Worm (Caenorhabditis elegans) whole organism, young adult: ENCODE measurements around the gene E04F6.15.

Experiments used
- B0261.1 ChIP-seq: sonication (generic microtip); optimal IDR thresholded peaks from 2 replicates; lab custom pipeline; 2016; ENCODE audit warnings: mild to moderate bottlenecking, missing genetic modification characterization, moderate library complexity, missing compliant biosample characterization
- C06A6.2 ChIP-seq: fragments of 200-800 bp; sonication (Bioruptor generic); conservative IDR thresholded peaks from 2 replicates; pipeline ENCODE4 v1.3.6; 2022; ENCODE audit warnings: missing genetic modification characterization, missing compliant biosample characterization
- F10E7.11 ChIP-seq: sonication (generic microtip); optimal IDR thresholded peaks from 2 replicates; lab custom pipeline; 2017; ENCODE audit warnings: mild to moderate bottlenecking, missing genetic modification characterization, moderate library complexity, missing compliant biosample characterization
- F22D6.2 ChIP-seq: sonication (generic microtip); optimal IDR thresholded peaks from 2 replicates; lab custom pipeline; 2016; ENCODE audit warnings: mild to moderate bottlenecking, missing genetic modification characterization, missing compliant biosample characterization
- F33H1.4 ChIP-seq: fragments of 200-800 bp; sonication (Bioruptor generic); IDR thresholded peaks from 2 replicates; pipeline ENCODE4 v1.3.6; 2022; ENCODE audit warnings: missing genetic modification reagents, missing genetic modification characterization, missing compliant biosample characterization
- F37B4.10 ChIP-seq: fragments of 200-800 bp; sonication (Bioruptor generic); IDR thresholded peaks from 2 replicates; pipeline ENCODE4 v1.3.6; 2022; ENCODE audit warnings: missing genetic modification characterization, missing compliant biosample characterization
- F52B5.7 ChIP-seq: sonication (generic microtip); optimal IDR thresholded peaks from 2 replicates; lab custom pipeline; 2016; ENCODE audit warnings: mild to moderate bottlenecking, missing genetic modification characterization, missing compliant biosample characterization
- K12H6.12 ChIP-seq: fragments of 200-800 bp; sonication (Bioruptor generic); optimal IDR thresholded peaks from 2 replicates; lab custom pipeline; 2018; ENCODE audit warnings: mild to moderate bottlenecking, missing genetic modification characterization, missing compliant biosample characterization
- Y53G8AR.9 ChIP-seq: fragments of 200-800 bp; sonication (Bioruptor generic); conservative IDR thresholded peaks from 2 replicates; pipeline ENCODE4 v1.3.6; 2022; ENCODE audit warnings: missing genetic modification reagents, missing genetic modification characterization, missing compliant biosample characterization
- Y79H2A.3 ChIP-seq: fragments of 200-800 bp; sonication (Bioruptor generic); conservative IDR thresholded peaks from 2 replicates; pipeline ENCODE4 v1.3.6; 2022; ENCODE audit warnings: missing genetic modification reagents, missing genetic modification characterization, missing compliant biosample characterization
- ZK185.1 ChIP-seq: sonication (generic microtip); optimal IDR thresholded peaks from 2 replicates; lab custom pipeline; 2016; ENCODE audit warnings: mild to moderate bottlenecking, missing genetic modification characterization, missing compliant biosample characterization; ENCODE audit not compliant: poor library complexity, severe bottlenecking
- akir-1 ChIP-seq: fragments of 200-800 bp; sonication (Bioruptor generic); optimal IDR thresholded peaks from 2 replicates; lab custom pipeline; 2018; ENCODE audit warnings: mild to moderate bottlenecking, missing genetic modification characterization, moderate library complexity, missing compliant biosample characterization
- ama-1 ChIP-seq, 3 experiments: fragments of 150-350 bp in 1 of 3; sonication (generic microtip) in 2 of 3; optimal IDR thresholded peaks; 2 replicates each; lab custom pipeline; 2014 to 2018; ENCODE audit warnings: missing biosample characterization in 2 of 3, missing genetic modification characterization in 2 of 3, missing genetic modification reagents in 2 of 3
- attf-3 ChIP-seq: fragments of 200-800 bp; sonication (Bioruptor generic); conservative IDR thresholded peaks from 2 replicates; pipeline ENCODE4 v1.3.6; 2022; ENCODE audit warnings: missing genetic modification reagents, missing genetic modification characterization, missing compliant biosample characterization
- attf-6 ChIP-seq: fragments of 200-800 bp; sonication (Bioruptor generic); IDR thresholded peaks from 2 replicates; pipeline ENCODE4 v1.3.6; 2022; ENCODE audit warnings: missing genetic modification reagents, missing genetic modification characterization, missing compliant biosample characterization
- bed-1 ChIP-seq: fragments of 200-800 bp; sonication (Bioruptor generic); IDR thresholded peaks from 2 replicates; pipeline ENCODE4 v1.3.6; 2022; ENCODE audit warnings: missing genetic modification reagents, missing genetic modification characterization, missing compliant biosample characterization
- cebp-1 ChIP-seq, 2 experiments: fragments of 200-800 bp in 1 of 2; sonication (Bioruptor generic) in 1 of 2; sonication (generic microtip) in 1 of 2; IDR thresholded peaks in 1 of 2; optimal IDR thresholded peaks in 1 of 2; 2 replicates each; pipeline versions ENCODE4 v1.3.6 to Lab custom; 2017 to 2022; ENCODE audit warnings: missing compliant biosample characterization in 2 of 2, missing genetic modification characterization in 2 of 2, mild to moderate bottlenecking in 1 of 2, missing genetic modification reagents in 1 of 2, moderate library complexity in 1 of 2
- ceh-79 ChIP-seq: sonication (generic microtip); optimal IDR thresholded peaks from 2 replicates; lab custom pipeline; 2017; ENCODE audit warnings: mild to moderate bottlenecking, missing genetic modification characterization, missing compliant biosample characterization
- ceh-91 ChIP-seq: fragments of 200-800 bp; sonication (Bioruptor generic); IDR thresholded peaks from 2 replicates; pipeline ENCODE4 v1.3.6; 2022; ENCODE audit warnings: missing genetic modification reagents, missing genetic modification characterization, missing compliant biosample characterization
- die-1 ChIP-seq: sonication (generic microtip); optimal IDR thresholded peaks from 2 replicates; lab custom pipeline; 2016; ENCODE audit warnings: missing genotype, mild to moderate bottlenecking, missing genetic modification characterization, missing compliant biosample characterization
- egl-44 ChIP-seq: fragments of 200-800 bp; sonication (Bioruptor generic); IDR thresholded peaks from 2 replicates; pipeline ENCODE4 v1.3.6; 2022; ENCODE audit warnings: missing genetic modification reagents, missing genetic modification characterization, missing compliant biosample characterization
- egrh-3 ChIP-seq: fragments of 200-800 bp; sonication (Bioruptor generic); IDR thresholded peaks from 2 replicates; pipeline ENCODE4 v1.3.6; 2022; ENCODE audit warnings: missing genetic modification reagents, missing genetic modification characterization, missing compliant biosample characterization
- ets-4 ChIP-seq: fragments of 200-800 bp; sonication (Bioruptor generic); optimal IDR thresholded peaks from 2 replicates; lab custom pipeline; 2018; ENCODE audit warnings: mild to moderate bottlenecking, missing genetic modification characterization, missing compliant biosample characterization
- fkh-3 ChIP-seq: sonication (generic microtip); optimal IDR thresholded peaks from 2 replicates; lab custom pipeline; 2016; ENCODE audit warnings: mild to moderate bottlenecking, missing genetic modification characterization, missing compliant biosample characterization
- him-1 ChIP-seq: sonication (generic microtip); optimal IDR thresholded peaks from 2 replicates; lab custom pipeline; 2016; ENCODE audit warnings: missing genotype, missing genetic modification reagents, missing genetic modification characterization, missing compliant biosample characterization
- hmg-1.2 ChIP-seq: fragments of 200-800 bp; sonication (Bioruptor generic); IDR thresholded peaks from 2 replicates; pipeline ENCODE4 v1.3.6; 2022; ENCODE audit warnings: missing genetic modification reagents, missing genetic modification characterization, missing compliant biosample characterization
- let-526 ChIP-seq: fragments of 200-800 bp; sonication (Bioruptor generic); IDR thresholded peaks from 2 replicates; pipeline ENCODE4 v1.3.6; 2022; ENCODE audit warnings: missing genetic modification reagents, missing genetic modification characterization, missing compliant biosample characterization
- madf-6 ChIP-seq: fragments of 200-800 bp; sonication (Bioruptor generic); IDR thresholded peaks from 2 replicates; pipeline ENCODE4 v1.3.6; 2022; ENCODE audit warnings: missing genetic modification reagents, missing genetic modification characterization, missing compliant biosample characterization
- mel-28 ChIP-seq: sonication (generic microtip); optimal IDR thresholded peaks from 2 replicates; lab custom pipeline; 2016; ENCODE audit warnings: borderline replicate concordance, mild to moderate bottlenecking, missing genetic modification characterization, missing compliant biosample characterization
- nfyb-1 ChIP-seq: fragments of 200-800 bp; sonication (Bioruptor generic); IDR thresholded peaks from 2 replicates; pipeline ENCODE4 v1.3.6; 2022; ENCODE audit warnings: missing genetic modification reagents, missing genetic modification characterization, missing compliant biosample characterization
- nhr-80 ChIP-seq: sonication (generic microtip); optimal IDR thresholded peaks from 2 replicates; lab custom pipeline; 2016; ENCODE audit warnings: missing genetic modification characterization, missing compliant biosample characterization
- nhr-90 ChIP-seq: sonication (generic microtip); optimal IDR thresholded peaks from 2 replicates; lab custom pipeline; 2016; ENCODE audit warnings: missing genotype, mild to moderate bottlenecking, missing genetic modification characterization, missing compliant biosample characterization
- pha-4 ChIP-seq: fragments of 150-350 bp; sonication (generic microtip); optimal IDR thresholded peaks from 2 replicates; lab custom pipeline; 2014; ENCODE audit warnings: missing biosample characterization, missing genetic modification reagents, missing genetic modification characterization
- rec-8 ChIP-seq, 2 experiments: sonication (generic microtip); optimal IDR thresholded peaks; 2 replicates each; lab custom pipeline; 2016; ENCODE audit warnings: mild to moderate bottlenecking in 2 of 2, missing genetic modification characterization in 2 of 2, missing genetic modification reagents in 2 of 2, missing genotype in 2 of 2, missing biosample characterization in 1 of 2, missing compliant biosample characterization in 1 of 2, moderate library complexity in 1 of 2
- repo-1 ChIP-seq: sonication (generic microtip); optimal IDR thresholded peaks from 2 replicates; lab custom pipeline; 2017; ENCODE audit warnings: mild to moderate bottlenecking, missing genetic modification characterization, missing compliant biosample characterization
- sea-2 ChIP-seq: fragments of 200-800 bp; sonication (Bioruptor generic); IDR thresholded peaks from 2 replicates; pipeline ENCODE4 v1.3.6; 2022; ENCODE audit warnings: missing genetic modification characterization, missing compliant biosample characterization
- snpc-1.1 ChIP-seq: sonication (generic microtip); optimal IDR thresholded peaks from 2 replicates; lab custom pipeline; 2017; ENCODE audit warnings: missing genetic modification characterization, mild to moderate bottlenecking, missing compliant biosample characterization, antibody characterized with exemption, moderate library complexity, missing genotype, missing genetic modification reagents; ENCODE audit not compliant: insufficient read depth
- snpc-3.4 ChIP-seq: sonication (generic microtip); optimal IDR thresholded peaks from 2 replicates; lab custom pipeline; 2017; ENCODE audit warnings: missing genetic modification characterization, mild to moderate bottlenecking, missing compliant biosample characterization, antibody characterized with exemption, moderate library complexity, missing genotype, missing genetic modification reagents
- snpc-4 ChIP-seq, 5 experiments: fragments of 150-350 bp in 1 of 5; sonication (generic microtip) in 4 of 5; optimal IDR thresholded peaks; 2 replicates each; lab custom pipeline; 2014 to 2018; ENCODE audit warnings: missing genetic modification characterization in 5 of 5, missing biosample characterization in 3 of 5, antibody characterized with exemption in 2 of 5, mild to moderate bottlenecking in 2 of 5, missing compliant biosample characterization in 2 of 5, missing genotype in 2 of 5, moderate library complexity in 2 of 5, missing genetic modification reagents in 1 of 5
- tbp1 ChIP-seq: fragments of 200-800 bp; sonication (Bioruptor generic); optimal IDR thresholded peaks from 2 replicates; lab custom pipeline; 2018; ENCODE audit warnings: mild to moderate bottlenecking, missing genetic modification characterization, missing compliant biosample characterization
- tbx-9 ChIP-seq: sonication (generic microtip); optimal IDR thresholded peaks from 2 replicates; lab custom pipeline; 2016; ENCODE audit warnings: borderline replicate concordance, missing genetic modification characterization, inconsistent platforms, missing compliant biosample characterization
- ztf-22 ChIP-seq: fragments of 200-800 bp; sonication (Bioruptor generic); optimal IDR thresholded peaks from 2 replicates; lab custom pipeline; 2018; ENCODE audit warnings: mild to moderate bottlenecking, missing genetic modification characterization, moderate library complexity, missing compliant biosample characterization
- ztf-3 ChIP-seq: fragments of 200-800 bp; sonication (Bioruptor generic); optimal IDR thresholded peaks from 2 replicates; lab custom pipeline; 2018; ENCODE audit warnings: mild to moderate bottlenecking, missing genetic modification characterization, missing compliant biosample characterization

E04F6.15 gene

DNA sequence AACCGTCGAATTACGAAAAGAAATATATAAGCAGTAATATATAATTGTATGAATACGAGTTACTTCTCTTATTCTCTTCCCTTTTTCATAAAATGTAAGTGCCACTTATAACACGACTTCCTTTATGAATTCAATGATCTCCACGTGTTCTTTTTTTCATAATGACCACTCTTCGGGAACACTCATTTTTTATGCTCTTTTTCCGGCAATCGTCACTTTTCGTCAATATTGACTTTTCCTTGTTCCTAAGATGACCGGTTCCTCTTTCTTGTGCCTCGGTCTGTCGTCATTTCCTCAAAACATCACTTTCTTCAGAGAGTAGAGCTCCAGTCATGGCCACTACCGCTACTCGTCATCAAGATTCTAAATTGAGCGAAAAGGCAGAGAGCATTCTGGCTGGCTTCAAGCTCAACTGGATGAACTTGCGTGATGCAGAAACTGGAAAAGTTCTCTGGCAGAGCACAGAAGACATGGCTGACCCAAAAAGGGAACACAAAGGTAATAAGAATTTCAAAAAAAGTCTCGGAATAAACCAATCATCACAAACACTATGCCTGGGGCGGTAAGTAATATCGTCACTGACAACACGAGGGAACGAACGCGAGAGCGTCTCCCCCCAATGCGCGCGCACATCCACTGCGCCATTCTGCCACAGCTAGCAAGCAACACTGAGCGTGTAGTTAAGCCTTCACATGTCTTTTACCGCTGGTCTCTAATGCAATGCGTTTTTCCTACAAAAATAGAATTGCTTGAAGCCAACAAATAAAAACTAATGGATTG lies 26.4 kb downstream of the E04F6.15 start, which contains the start of gene pdl-1 (continued):
- peak; percentile 94 for TF ChIP-seq egl-44 (GFP tag; lab: Robert Waterston, UW)
- peak; percentile 57 for TF ChIP-seq egrh-3
- peak; percentile 86 for TF ChIP-seq B0261.1 (tag; lab: Kevin White, UChicago)
- TF ChIP-seq bed-1 (GFP tag; lab: Robert Waterston, UW) = peak; percentile 94
- TF ChIP-seq madf-6 (GFP tag; lab: Robert Waterston, UW) = peak; percentile 73; the same call in 1 of the 2 replicates
- TF ChIP-seq snpc-4 (GFP tag; optimal IDR thresholded peaks at IDR 0.05; lab: Kevin White, UChicago) = peak; percentile 53
- peak; percentile 67 to 83 (median 80) for TF ChIP-seq snpc-4 (tag; optimal IDR thresholded peaks at IDR 0.05; lab: Kevin White, UChicago)
- TF ChIP-seq hmg-1.2 = peak; percentile 78
- peak; percentile 84 to 97 for TF ChIP-seq rec-8 (tag; optimal IDR thresholded peaks at IDR 0.05; lab: Kevin White, UChicago)
- peak; percentile 51 for TF ChIP-seq ztf-3 (GFP tag; lab: Kevin White, UChicago)
- peak; percentile 59 for TF ChIP-seq snpc-1.1 (tag; lab: Kevin White, UChicago)
- peak; percentile 77 for TF ChIP-seq K12H6.12 (tag; lab: Kevin White, UChicago)
- peak; percentile 72; the same call in 1 of the 2 replicates for TF ChIP-seq Y79H2A.3
- peak; percentile 96 for TF ChIP-seq die-1
- TF ChIP-seq fkh-3 (tag; lab: Kevin White, UChicago) = peak; percentile 71
- TF ChIP-seq ceh-79 (tag; lab: Kevin White, UChicago) = peak; percentile 91
- TF ChIP-seq mel-28 (tag; lab: Kevin White, UChicago) = peak; percentile 57
- TF ChIP-seq sea-2 (GFP tag; lab: Robert Waterston, UW) = 0 out of 2 replicates have a peak, but pooled peaks have one; percentile 80
- TF ChIP-seq C06A6.2 (GFP tag; lab: Robert Waterston, UW) = 0 out of 2 replicates have a peak, but pooled peaks have one; percentile 43
- TF ChIP-seq ztf-22 = peak; percentile 44
- TF ChIP-seq ceh-91 (GFP tag; lab: Robert Waterston, UW) = no peak
- TF ChIP-seq ZK185.1 (tag; lab: Kevin White, UChicago) = peak; percentile 94
- TF ChIP-seq F10E7.11 (tag; lab: Kevin White, UChicago) = peak; percentile 65
- TF ChIP-seq nhr-80 (tag; lab: Kevin White, UChicago) = peak; percentile 46
- no peak; the same call in none of the 2 replicates for TF ChIP-seq attf-6 (GFP tag; lab: Robert Waterston, UW)
- TF ChIP-seq snpc-3.4 = peak; percentile 87
- peak; percentile 58; the same call in 1 of the 2 replicates for TF ChIP-seq Y53G8AR.9 (GFP tag; lab: Robert Waterston, UW)
- TF ChIP-seq F22D6.2 = peak; percentile 6
- peak; percentile 47; the same call in 1 of the 2 replicates for TF ChIP-seq F33H1.4 (GFP tag; lab: Robert Waterston, UW)
- TF ChIP-seq tbx-9 = peak; percentile 40
- TF ChIP-seq nhr-90 (tag; lab: Kevin White, UChicago) = peak; percentile 91
- no peak for TF ChIP-seq ama-1 (optimal IDR thresholded peaks at IDR 0.05; lab: Kevin White, UChicago)
- TF ChIP-seq ama-1 (GFP tag; optimal IDR thresholded peaks at IDR 0.05; lab: Kevin White, UChicago) = peak; percentile 87 to 93
- TF ChIP-seq tbp1 (GFP tag; lab: Kevin White, UChicago) = peak; percentile 96
- peak; percentile 71 for TF ChIP-seq attf-3 (GFP tag; lab: Robert Waterston, UW)
- peak; percentile 72 for TF ChIP-seq repo-1 (tag; lab: Kevin White, UChicago)
- 0 out of 2 replicates have a peak, but pooled peaks have one; percentile 23 for TF ChIP-seq F37B4.10 (GFP tag; lab: Robert Waterston, UW)
- TF ChIP-seq cebp-1 (GFP tag; IDR thresholded peaks at IDR 0.05; lab: Robert Waterston, UW) = no peak
- TF ChIP-seq cebp-1 (tag; optimal IDR thresholded peaks at IDR 0.05; lab: Kevin White, UChicago) = peak; percentile 80
- peak; percentile 97 for TF ChIP-seq him-1 (tag; lab: Kevin White, UChicago)
- TF ChIP-seq nfyb-1 = peak; percentile 88
- TF ChIP-seq ets-4 = peak; percentile 62
- TF ChIP-seq let-526 (GFP tag; lab: Robert Waterston, UW) = peak; percentile 39; the same call in 1 of the 2 replicates
- TF ChIP-seq pha-4 (tag; lab: Kevin White, UChicago) = no peak
- peak; percentile 73 for TF ChIP-seq akir-1 (GFP tag; lab: Kevin White, UChicago)
- TF ChIP-seq F52B5.7 (tag; lab: Kevin White, UChicago) = peak; percentile 94
